Fruit fly (Drosophila melanogaster): Measurements from ENCODE around the gene bru2.

- TF ChIP-seq Myc (optimal IDR thresholded peaks at IDR 0.05) (no peak), insv (optimal IDR thresholded peaks at IDR 0.05) (no peak), h (optimal IDR thresholded peaks at IDR 0.05) (no peak), Sin3A (optimal IDR thresholded peaks at IDR 0.05) (no peak), psq (optimal IDR thresholded peaks at IDR 0.05) (no peak)
These were observed 80.5 kb downstream of the bru2 start, which contains the start of gene Fam92 for dm6 chr2L:12424555-12424954.
